Worm (Caenorhabditis elegans) whole organism, early embryonic: ENCODE data around the gene srr-10.

Source experiments
- B0310.2 ChIP-seq: sonication (generic microtip); optimal IDR thresholded peaks from 2 replicates; lab custom pipeline; 2016; ENCODE audit warnings: mild to moderate bottlenecking, missing genetic modification characterization, missing compliant biosample characterization
- F13C5.2 ChIP-seq: sonication (generic microtip); optimal IDR thresholded peaks from 2 replicates; lab custom pipeline; 2017; ENCODE audit warnings: mild to moderate bottlenecking, missing genetic modification characterization, inconsistent platforms, missing compliant biosample characterization
- aly-1 ChIP-seq: sonication (generic microtip); optimal IDR thresholded peaks from 2 replicates; lab custom pipeline; 2016; ENCODE audit warnings: missing genetic modification characterization, missing compliant biosample characterization
- ama-1 ChIP-seq: fragments of 150-350 bp; optimal IDR thresholded peaks from 2 replicates; lab custom pipeline; 2014
- ceh-13 ChIP-seq: fragments of 200-800 bp; sonication (Bioruptor generic); optimal IDR thresholded peaks from 2 replicates; lab custom pipeline; 2018; ENCODE audit warnings: mild to moderate bottlenecking, missing genetic modification characterization, missing compliant biosample characterization
- ceh-36 ChIP-seq: sonication (generic microtip); optimal IDR thresholded peaks from 2 replicates; lab custom pipeline; 2016; ENCODE audit warnings: missing genetic modification characterization, inconsistent platforms, missing compliant biosample characterization
- ets-7 ChIP-seq: sonication (generic microtip); optimal IDR thresholded peaks from 2 replicates; lab custom pipeline; 2016; ENCODE audit warnings: missing genotype, missing genetic modification characterization, missing compliant biosample characterization
- flt-1 ChIP-seq: fragments of 200-800 bp; sonication (Bioruptor generic); IDR thresholded peaks from 2 replicates; pipeline ENCODE4 v1.3.6; 2022; ENCODE audit warnings: missing genetic modification characterization, missing compliant biosample characterization
- hmbx-1 ChIP-seq: sonication (generic microtip); optimal IDR thresholded peaks from 2 replicates; lab custom pipeline; 2016; ENCODE audit warnings: mild to moderate bottlenecking, missing genetic modification characterization, missing compliant biosample characterization
- hmg-4 ChIP-seq: fragments of 200-800 bp; sonication (Bioruptor generic); optimal IDR thresholded peaks from 2 replicates; lab custom pipeline; 2018; ENCODE audit warnings: mild to moderate bottlenecking, missing genetic modification characterization, missing compliant biosample characterization
- hnd-1 ChIP-seq: sonication (generic microtip); optimal IDR thresholded peaks from 2 replicates; lab custom pipeline; 2016; ENCODE audit warnings: missing genetic modification characterization, missing compliant biosample characterization
- pes-1 ChIP-seq: fragments of 200-800 bp; sonication (Bioruptor generic); IDR thresholded peaks from 2 replicates; pipeline ENCODE4 v1.3.6; 2022; ENCODE audit warnings: missing genetic modification reagents, missing genetic modification characterization, missing compliant biosample characterization
- scrt-1 ChIP-seq: fragments of 200-800 bp; sonication (Bioruptor generic); IDR thresholded peaks from 2 replicates; pipeline ENCODE4 v1.3.6; 2022; ENCODE audit warnings: missing genetic modification characterization, missing compliant biosample characterization
- sea-1 ChIP-seq: fragments of 200-800 bp; sonication (Bioruptor generic); conservative IDR thresholded peaks from 2 replicates; pipeline ENCODE4 v1.3.6; 2022; ENCODE audit warnings: missing genetic modification characterization, missing compliant biosample characterization
- tbx-11 ChIP-seq: fragments of 200-800 bp; sonication (Bioruptor generic); IDR thresholded peaks from 2 replicates; pipeline ENCODE4 v1.3.6; 2022; ENCODE audit warnings: missing genetic modification characterization, missing compliant biosample characterization
- tbx-37 ChIP-seq: fragments of 200-800 bp; sonication (Bioruptor generic); conservative IDR thresholded peaks from 2 replicates; pipeline ENCODE4 v1.3.6; 2022; ENCODE audit warnings: missing genetic modification reagents, missing genetic modification characterization, missing compliant biosample characterization
- tra-4 ChIP-seq: sonication (generic microtip); optimal IDR thresholded peaks from 2 replicates; lab custom pipeline; 2017; ENCODE audit warnings: missing genetic modification characterization, missing compliant biosample characterization

Gene srr-10

DNA sequence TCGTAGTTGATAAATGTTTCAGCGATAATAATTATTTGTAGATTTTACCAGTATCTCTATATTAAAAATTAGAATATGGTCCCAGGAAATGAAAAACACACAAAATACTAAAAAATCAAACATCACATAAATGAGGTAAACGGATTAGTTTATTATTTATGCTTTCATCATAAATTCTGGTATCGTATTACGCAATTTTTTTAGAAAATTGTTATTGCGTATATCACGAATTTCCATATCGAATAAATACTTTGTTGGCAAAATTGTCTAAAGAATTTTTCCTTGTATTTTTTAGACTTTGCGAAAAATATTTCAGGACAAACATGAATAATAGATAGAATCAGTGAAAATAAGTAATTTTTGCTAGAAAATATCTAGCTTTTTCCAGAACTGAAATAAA, 9.2 kb upstream of the srr-10 start:
- TF ChIP-seq hnd-1 (tag; lab: Kevin White, UChicago), result no peak
- TF ChIP-seq scrt-1 (GFP tag; lab: Robert Waterston, UW), result no peak
- TF ChIP-seq tbx-11, result no peak
- TF ChIP-seq B0310.2 (tag; lab: Kevin White, UChicago), result no peak
- TF ChIP-seq pes-1 (GFP tag; lab: Robert Waterston, UW), result no peak
- TF ChIP-seq tra-4, result no peak
- no peak for TF ChIP-seq hmg-4
- TF ChIP-seq flt-1 (GFP tag; lab: Robert Waterston, UW), result no peak
- no peak for TF ChIP-seq hmbx-1
- no peak for TF ChIP-seq sea-1 (GFP tag; lab: Robert Waterston, UW)
- TF ChIP-seq ets-7, result no peak
- no peak for TF ChIP-seq ceh-36 (tag; lab: Kevin White, UChicago)
- no peak for TF ChIP-seq F13C5.2 (tag; lab: Kevin White, UChicago)
- TF ChIP-seq tbx-37 (GFP tag; lab: Robert Waterston, UW), result no peak
- TF ChIP-seq ceh-13 (GFP tag; lab: Kevin White, UChicago), result no peak
- TF ChIP-seq ama-1 (lab: Kevin White, UChicago), result no peak
- TF ChIP-seq aly-1 (tag; lab: Kevin White, UChicago), result no peak

DNA sequence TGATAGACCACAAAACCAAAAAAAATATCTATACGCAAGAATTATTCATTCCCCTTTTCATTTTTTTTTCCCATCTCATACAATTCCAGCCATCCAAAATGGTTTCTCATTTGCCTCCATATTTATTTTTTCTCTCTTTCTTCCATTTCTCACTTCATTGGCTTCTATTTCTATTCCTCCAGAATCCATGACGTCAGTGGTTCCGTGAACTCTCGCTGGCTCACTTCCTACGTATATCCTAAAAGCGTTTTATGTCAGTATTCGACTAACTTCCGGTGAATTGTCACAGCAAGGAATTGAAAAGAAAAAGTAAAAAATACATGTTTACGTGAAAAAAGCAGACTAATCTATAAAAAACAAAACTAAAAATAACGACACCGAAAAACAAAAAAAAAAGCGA, 8.5 kb upstream of the srr-10 start:
- TF ChIP-seq F13C5.2 (tag; lab: Kevin White, UChicago) (no peak), ceh-36 (tag; lab: Kevin White, UChicago) (no peak), aly-1 (tag; lab: Kevin White, UChicago) (no peak), tbx-37 (GFP tag; lab: Robert Waterston, UW) (no peak), ama-1 (lab: Kevin White, UChicago) (no peak), ceh-13 (GFP tag; lab: Kevin White, UChicago) (no peak), tra-4 (no peak), flt-1 (GFP tag; lab: Robert Waterston, UW) (no peak), tbx-11 (no peak), hmbx-1 (no peak), hnd-1 (tag; lab: Kevin White, UChicago) (no peak)

DNA sequence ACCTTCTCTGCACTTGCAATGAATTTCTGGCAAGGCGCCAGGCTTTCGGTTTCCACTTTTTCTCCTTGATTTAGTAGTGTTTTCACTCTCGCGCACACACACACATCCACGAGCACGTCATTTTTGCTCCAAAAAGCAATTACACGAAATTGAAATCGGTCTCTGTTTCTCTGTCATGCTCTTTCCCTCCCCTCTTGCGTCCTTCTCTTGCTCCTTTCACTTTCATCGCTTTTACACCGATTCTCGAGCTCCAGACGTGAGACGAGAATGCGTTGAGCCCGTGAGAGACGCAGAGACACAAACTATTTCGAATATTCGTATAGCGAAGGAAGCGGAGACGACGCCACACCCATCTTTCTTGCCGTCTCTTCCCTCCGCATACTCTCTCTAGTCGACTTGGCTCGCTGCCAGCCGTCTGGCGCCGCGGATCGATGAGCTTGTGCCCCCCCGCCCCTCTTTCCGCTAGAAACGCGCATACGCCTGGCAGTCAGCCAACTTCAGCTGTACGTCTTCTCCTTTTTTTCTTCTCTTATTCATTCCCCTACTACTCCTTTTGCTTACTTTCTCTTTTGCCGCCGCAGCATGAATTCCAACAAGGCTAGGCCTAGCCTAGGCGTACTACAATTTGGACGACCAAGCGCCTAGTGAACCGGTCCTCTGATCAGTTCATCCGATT, 7.3 kb upstream of the srr-10 start:
- TF ChIP-seq hmbx-1 (no peak), F13C5.2 (tag; lab: Kevin White, UChicago) (no peak), aly-1 (tag; lab: Kevin White, UChicago) (no peak), hmg-4 (no peak), hnd-1 (tag; lab: Kevin White, UChicago) (no peak), tra-4 (no peak), ets-7 (no peak), pes-1 (GFP tag; lab: Robert Waterston, UW) (no peak), flt-1 (GFP tag; lab: Robert Waterston, UW) (no peak), sea-1 (GFP tag; lab: Robert Waterston, UW) (no peak)

DNA sequence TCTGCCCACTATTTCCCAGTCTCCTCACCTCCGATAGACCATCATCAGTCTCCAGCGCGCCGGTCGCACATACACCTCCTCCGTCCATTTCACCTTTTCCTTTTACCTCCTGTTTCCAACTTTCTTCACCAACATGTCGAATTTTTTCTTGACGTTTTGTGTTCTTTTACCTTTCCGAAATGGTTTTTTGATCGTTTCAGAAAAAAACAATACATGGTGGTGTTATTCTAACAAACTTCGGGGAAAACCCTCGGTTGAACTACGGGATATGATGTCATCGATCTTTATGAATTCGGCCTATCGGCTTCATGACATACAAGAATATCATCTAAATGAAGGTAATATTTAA, 6.8 kb upstream of the srr-10 start, which contains the start of gene Y97E10C.1:
Y97E10C.1 (plus strand) TSS at position 201 of the 349 bp plus-strand sequence.
- no peak for TF ChIP-seq B0310.2 (tag; lab: Kevin White, UChicago)

DNA sequence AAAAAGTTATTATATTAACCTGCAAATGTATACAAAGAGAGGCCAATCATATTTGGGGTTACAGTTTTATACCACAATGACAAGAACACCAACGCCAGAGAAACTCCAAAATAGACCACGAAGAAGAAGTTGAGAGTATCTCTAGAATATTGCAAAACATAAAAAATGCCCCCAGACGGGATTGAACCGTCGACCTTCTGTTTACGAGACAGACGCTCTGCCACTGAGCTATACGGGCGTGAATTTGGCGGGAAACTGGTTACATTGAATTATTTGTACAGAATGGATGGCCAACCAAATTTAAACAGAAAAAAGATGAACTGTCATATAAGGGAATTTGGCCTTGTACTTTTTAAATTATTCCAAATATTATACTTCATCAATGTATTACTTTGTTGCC, 4.9 kb upstream of the srr-10 start:
- TF ChIP-seq B0310.2 (tag; lab: Kevin White, UChicago) (peak; percentile 8), F13C5.2 (tag; lab: Kevin White, UChicago) (no peak), ceh-36 (tag; lab: Kevin White, UChicago) (peak; percentile 25), pes-1 (GFP tag; lab: Robert Waterston, UW) (peak; percentile 37; the same call in 1 of the 2 replicates), tbx-37 (GFP tag; lab: Robert Waterston, UW) (0 out of 2 replicates have a peak, but pooled peaks have one; percentile 18)

DNA sequence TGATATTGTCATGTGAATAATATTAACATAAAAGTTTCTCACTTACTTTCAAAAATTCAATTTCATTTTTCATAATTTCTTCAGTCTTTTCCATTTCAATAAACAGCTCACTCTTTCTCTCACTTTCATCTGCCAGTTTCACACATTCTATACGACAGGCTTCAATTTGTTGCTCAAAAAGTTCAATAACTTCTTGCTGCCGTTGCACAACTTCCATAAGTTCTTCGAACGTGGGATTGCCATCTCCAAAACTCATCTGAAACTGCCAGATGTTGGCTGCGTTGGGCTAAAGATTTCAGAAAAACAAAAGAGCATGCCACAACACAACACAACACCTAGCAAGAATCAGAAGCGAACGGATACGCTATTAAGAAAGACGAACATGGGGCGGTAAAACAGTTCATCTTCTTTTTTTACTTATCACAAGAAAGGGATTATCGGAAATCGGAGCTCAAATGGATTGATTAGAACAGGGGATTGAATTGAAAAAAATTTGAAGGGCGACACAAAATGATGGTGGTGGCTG, 2.1 kb upstream of the srr-10 start:
- TF ChIP-seq sea-1 (GFP tag; lab: Robert Waterston, UW), result no peak
- TF ChIP-seq ceh-13 (GFP tag; lab: Kevin White, UChicago), result no peak
- no peak for TF ChIP-seq F13C5.2 (tag; lab: Kevin White, UChicago)
- TF ChIP-seq tbx-11, result no peak
- TF ChIP-seq hnd-1 (tag; lab: Kevin White, UChicago), result no peak
- no peak for TF ChIP-seq pes-1 (GFP tag; lab: Robert Waterston, UW)
- TF ChIP-seq tbx-37 (GFP tag; lab: Robert Waterston, UW), result no peak
- TF ChIP-seq B0310.2 (tag; lab: Kevin White, UChicago), result no peak
- TF ChIP-seq ets-7, result no peak

DNA sequence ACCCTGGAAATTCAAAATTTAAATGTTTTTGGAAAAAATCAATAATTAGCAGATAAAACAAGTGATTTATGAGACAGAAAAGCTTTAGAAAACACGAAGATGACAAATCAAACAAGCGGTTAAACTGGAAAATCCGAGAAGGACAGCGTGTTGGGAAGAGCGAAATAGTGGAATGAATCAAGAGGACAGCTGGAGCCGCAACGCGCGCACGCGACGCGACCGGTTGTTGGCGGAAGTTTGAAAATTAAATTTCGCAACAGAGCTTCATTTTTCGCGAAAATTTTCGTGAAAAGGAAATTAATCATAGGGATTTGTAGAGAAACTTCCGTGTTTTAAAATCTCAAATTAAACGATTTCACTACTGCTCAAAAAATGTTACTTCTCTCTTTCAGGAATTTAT, 510 bp upstream of the srr-10 start, which contains the start of gene clic-1:
clic-1 (minus strand) TSS at position 3 of the 400 bp plus-strand sequence.
- peak; percentile 63 for TF ChIP-seq F13C5.2 (tag; lab: Kevin White, UChicago)
- TF ChIP-seq B0310.2 (tag; lab: Kevin White, UChicago), result no peak
- TF ChIP-seq tbx-37 (GFP tag; lab: Robert Waterston, UW), result no peak

DNA sequence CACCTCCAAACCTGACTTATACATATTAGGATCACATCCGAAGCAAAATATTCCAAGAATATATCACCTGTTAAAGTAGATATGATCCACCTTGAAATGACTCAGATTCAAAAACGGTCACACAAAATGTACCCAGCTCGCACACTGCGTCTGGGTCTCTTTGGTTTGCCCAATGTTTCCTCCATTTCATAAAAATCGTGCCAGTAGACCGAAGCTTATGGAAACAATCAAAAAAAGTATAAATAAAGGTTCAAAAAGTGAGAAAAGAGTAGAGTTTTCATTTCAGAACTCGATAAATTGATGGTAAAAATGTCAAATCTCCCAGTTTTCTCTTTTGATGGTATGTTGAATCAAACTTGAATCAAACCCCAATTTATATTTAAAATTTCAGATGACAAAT, 2.3 kb downstream of the srr-10 start, which contains the start of gene srr-9:
srr-9 (plus strand) TSS at position 301 of the 400 bp plus-strand sequence.
- no peak for TF ChIP-seq B0310.2 (tag; lab: Kevin White, UChicago)
- TF ChIP-seq ets-7, result no peak
- TF ChIP-seq tra-4, result no peak
- TF ChIP-seq tbx-11, result no peak
- TF ChIP-seq hnd-1 (tag; lab: Kevin White, UChicago), result no peak
- TF ChIP-seq pes-1 (GFP tag; lab: Robert Waterston, UW), result no peak
- TF ChIP-seq sea-1 (GFP tag; lab: Robert Waterston, UW), result no peak
- TF ChIP-seq ama-1 (lab: Kevin White, UChicago), result no peak
- TF ChIP-seq aly-1 (tag; lab: Kevin White, UChicago), result no peak
- no peak for TF ChIP-seq tbx-37 (GFP tag; lab: Robert Waterston, UW)
- no peak for TF ChIP-seq ceh-13 (GFP tag; lab: Kevin White, UChicago)
- no peak for TF ChIP-seq flt-1 (GFP tag; lab: Robert Waterston, UW)
- no peak for TF ChIP-seq hmg-4
- TF ChIP-seq scrt-1 (GFP tag; lab: Robert Waterston, UW), result no peak
- no peak for TF ChIP-seq hmbx-1
- no peak for TF ChIP-seq F13C5.2 (tag; lab: Kevin White, UChicago)
- TF ChIP-seq ceh-36 (tag; lab: Kevin White, UChicago), result no peak
